Worm (Caenorhabditis elegans) whole organism, midembryonic: ENCODE results near the gene clk-1.

Source experiments
- T22C8.4 ChIP-seq: fragments of 200-800 bp; sonication (Bioruptor generic); IDR thresholded peaks from 2 replicates; pipeline ENCODE4 v1.3.6; 2022; ENCODE audit warnings: missing genetic modification characterization, missing compliant biosample characterization
- cog-1 ChIP-seq: sonication (generic microtip); optimal IDR thresholded peaks from 2 replicates; lab custom pipeline; 2016; ENCODE audit warnings: missing genetic modification characterization, missing compliant biosample characterization
- flt-1 ChIP-seq: fragments of 200-800 bp; sonication (Bioruptor generic); IDR thresholded peaks from 2 replicates; pipeline ENCODE4 v1.3.6; 2022; ENCODE audit warnings: missing genetic modification characterization, missing compliant biosample characterization
- klf-2 ChIP-seq: fragments of 200-800 bp; sonication (Bioruptor generic); conservative IDR thresholded peaks from 2 replicates; pipeline ENCODE4 v1.3.6; 2022; ENCODE audit warnings: missing genetic modification reagents, missing genetic modification characterization, missing compliant biosample characterization
- med-1 ChIP-seq: sonication (generic microtip); optimal IDR thresholded peaks from 2 replicates; lab custom pipeline; 2017; ENCODE audit warnings: missing genetic modification characterization, mild to moderate bottlenecking, missing compliant biosample characterization, antibody characterized with exemption, missing genetic modification reagents; ENCODE audit not compliant: insufficient read depth
- ref-1 ChIP-seq: fragments of 200-800 bp; sonication (Bioruptor generic); conservative IDR thresholded peaks from 2 replicates; pipeline ENCODE4 v1.3.6; 2022; ENCODE audit warnings: missing genetic modification reagents, missing genetic modification characterization, missing compliant biosample characterization
- tab-1 ChIP-seq: fragments of 200-800 bp; sonication (Bioruptor generic); IDR thresholded peaks from 2 replicates; pipeline ENCODE4 v1.3.6; 2022; ENCODE audit warnings: missing genetic modification characterization, missing compliant biosample characterization
- ztf-23 ChIP-seq: fragments of 200-800 bp; sonication (Bioruptor generic); IDR thresholded peaks from 2 replicates; pipeline ENCODE4 v1.3.6; 2022; ENCODE audit warnings: missing genetic modification reagents, missing genetic modification characterization, missing compliant biosample characterization
- ztf-29 ChIP-seq: fragments of 200-800 bp; sonication (Bioruptor generic); IDR thresholded peaks from 2 replicates; pipeline ENCODE4 v1.3.6; 2022; ENCODE audit warnings: missing genetic modification reagents, missing genetic modification characterization, missing compliant biosample characterization

clk-1 gene

ce11 chrIII:5277740-5278139, at the start of gene clk-1:
Gene clk-1 (plus strand): TSS chrIII:5277894.
- TF ChIP-seq ztf-29 (GFP tag; lab: Robert Waterston, UW): no peak
- TF ChIP-seq klf-2: no peak
- TF ChIP-seq tab-1 (GFP tag; lab: Robert Waterston, UW): no peak
- no peak for TF ChIP-seq T22C8.4 (GFP tag; lab: Robert Waterston, UW)
- no peak for TF ChIP-seq ztf-23
- no peak for TF ChIP-seq cog-1 (tag; lab: Kevin White, UChicago)
- no peak for TF ChIP-seq med-1 (GFP tag; lab: Kevin White, UChicago)
- TF ChIP-seq flt-1 (GFP tag; lab: Robert Waterston, UW): no peak
- no peak for TF ChIP-seq ref-1 (GFP tag; lab: Robert Waterston, UW)

ce11 chrIII:5228839-5229238, 48.9 kb upstream of the clk-1 start:
- TF ChIP-seq ztf-29 (GFP tag; lab: Robert Waterston, UW) (no peak), ztf-23 (no peak), cog-1 (tag; lab: Kevin White, UChicago) (no peak), med-1 (GFP tag; lab: Kevin White, UChicago) (no peak), flt-1 (GFP tag; lab: Robert Waterston, UW) (no peak), tab-1 (GFP tag; lab: Robert Waterston, UW) (no peak), T22C8.4 (GFP tag; lab: Robert Waterston, UW) (no peak), klf-2 (no peak), ref-1 (GFP tag; lab: Robert Waterston, UW) (no peak)

- TF ChIP-seq med-1 (GFP tag; lab: Kevin White, UChicago): no peak
- TF ChIP-seq klf-2: no peak
- TF ChIP-seq flt-1 (GFP tag; lab: Robert Waterston, UW): no peak
- TF ChIP-seq cog-1 (tag; lab: Kevin White, UChicago): no peak
Observed at ce11 chrIII:5229511-5230250, 48.0 kb upstream of the clk-1 start.

- no peak for TF ChIP-seq cog-1 (tag; lab: Kevin White, UChicago)
- TF ChIP-seq tab-1 (GFP tag; lab: Robert Waterston, UW): no peak
- no peak for TF ChIP-seq ref-1 (GFP tag; lab: Robert Waterston, UW)
- TF ChIP-seq klf-2: no peak
Observed at ce11 chrIII:5230415-5230814, 47.3 kb upstream of the clk-1 start, which contains the start of gene prmt-5. Gene prmt-5 (plus strand): TSS chrIII:5230555.

ce11 chrIII:5233140-5233539, 44.6 kb upstream of the clk-1 start:
- TF ChIP-seq ztf-29 (GFP tag; lab: Robert Waterston, UW) (no peak), klf-2 (no peak), med-1 (GFP tag; lab: Kevin White, UChicago) (no peak)

ce11 chrIII:5234312-5234711, 43.4 kb upstream of the clk-1 start, which contains the start of gene mrps-26:
Gene mrps-26 (plus strand): TSS chrIII:5234612.
- TF ChIP-seq tab-1 (GFP tag; lab: Robert Waterston, UW): no peak
- TF ChIP-seq ztf-23: no peak
- TF ChIP-seq ztf-29 (GFP tag; lab: Robert Waterston, UW): no peak
- no peak for TF ChIP-seq klf-2
- no peak for TF ChIP-seq T22C8.4 (GFP tag; lab: Robert Waterston, UW)
- TF ChIP-seq flt-1 (GFP tag; lab: Robert Waterston, UW): no peak
- no peak for TF ChIP-seq med-1 (GFP tag; lab: Kevin White, UChicago)
- TF ChIP-seq cog-1 (tag; lab: Kevin White, UChicago): no peak

ce11 chrIII:5236104-5236503, 41.6 kb upstream of the clk-1 start, which contains the start of gene prx-10:
Gene prx-10 (plus strand): TSS chrIII:5236404.
- no peak for TF ChIP-seq cog-1 (tag; lab: Kevin White, UChicago)
- no peak for TF ChIP-seq ztf-29 (GFP tag; lab: Robert Waterston, UW)
- no peak for TF ChIP-seq klf-2
- no peak for TF ChIP-seq ztf-23
- TF ChIP-seq med-1 (GFP tag; lab: Kevin White, UChicago): no peak
- TF ChIP-seq flt-1 (GFP tag; lab: Robert Waterston, UW): no peak
- no peak for TF ChIP-seq T22C8.4 (GFP tag; lab: Robert Waterston, UW)
- TF ChIP-seq tab-1 (GFP tag; lab: Robert Waterston, UW): no peak
- TF ChIP-seq ref-1 (GFP tag; lab: Robert Waterston, UW): no peak

- TF ChIP-seq ref-1 (GFP tag; lab: Robert Waterston, UW): no peak
- no peak for TF ChIP-seq ztf-29 (GFP tag; lab: Robert Waterston, UW)
- TF ChIP-seq ztf-23: no peak
- TF ChIP-seq klf-2: no peak
- TF ChIP-seq T22C8.4 (GFP tag; lab: Robert Waterston, UW): no peak
- TF ChIP-seq med-1 (GFP tag; lab: Kevin White, UChicago): no peak
- no peak for TF ChIP-seq tab-1 (GFP tag; lab: Robert Waterston, UW)
- no peak for TF ChIP-seq flt-1 (GFP tag; lab: Robert Waterston, UW)
- TF ChIP-seq cog-1 (tag; lab: Kevin White, UChicago): no peak
Observed at ce11 chrIII:5241854-5242253, 35.8 kb upstream of the clk-1 start.

- TF ChIP-seq cog-1 (tag; lab: Kevin White, UChicago) (no peak), ztf-29 (GFP tag; lab: Robert Waterston, UW) (no peak), ref-1 (GFP tag; lab: Robert Waterston, UW) (no peak), tab-1 (GFP tag; lab: Robert Waterston, UW) (no peak), flt-1 (GFP tag; lab: Robert Waterston, UW) (no peak), klf-2 (no peak), ztf-23 (no peak), T22C8.4 (GFP tag; lab: Robert Waterston, UW) (no peak), med-1 (GFP tag; lab: Kevin White, UChicago) (no peak)
Observed at ce11 chrIII:5244539-5244938, 33.2 kb upstream of the clk-1 start, which contains the start of gene cnd-1. Gene cnd-1 (minus strand): TSS chrIII:5244639.
